Worm (Caenorhabditis elegans): ENCODE results near the gene ZK686.1.

The ZK686.1 gene

DNA sequence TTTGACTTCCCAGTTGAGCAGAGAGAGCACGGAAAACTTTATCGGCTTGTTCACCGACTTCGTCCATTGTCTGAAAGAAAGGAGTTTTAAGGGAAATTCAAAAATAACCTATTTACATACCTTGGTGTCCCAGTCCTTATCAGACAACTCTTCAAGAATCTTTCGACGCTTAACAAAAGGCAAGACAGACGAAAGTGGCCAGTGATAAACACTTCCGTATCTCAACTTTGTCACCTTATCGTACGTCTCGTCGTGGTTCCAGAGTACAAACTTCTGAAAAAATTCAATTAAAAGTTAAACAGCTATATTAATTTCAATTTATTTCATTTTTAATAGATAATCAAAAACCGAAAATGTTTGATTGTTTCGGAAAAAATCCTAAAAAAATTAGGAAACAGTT is 10.7 kb upstream of the ZK686.1 start:
- TF ChIP-seq zag-1 (tag; optimal IDR thresholded peaks at IDR 0.05) (no peak), pqm-1 (tag; optimal IDR thresholded peaks at IDR 0.05) (peak; percentile 56), nhr-77 (tag; optimal IDR thresholded peaks at IDR 0.05) (no peak), elt-2 (tag; optimal IDR thresholded peaks at IDR 0.05) (peak; percentile 89), mdl-1 (tag; optimal IDR thresholded peaks at IDR 0.05) (no peak), skn-1 (tag; optimal IDR thresholded peaks at IDR 0.05) (no peak), fos-1 (tag; optimal IDR thresholded peaks at IDR 0.05) (no peak), ztf-11 (tag; optimal IDR thresholded peaks at IDR 0.05) (no peak), lsy-12 (tag; optimal IDR thresholded peaks at IDR 0.05) (no peak), ceh-9 (tag; optimal IDR thresholded peaks at IDR 0.05) (no peak)

DNA sequence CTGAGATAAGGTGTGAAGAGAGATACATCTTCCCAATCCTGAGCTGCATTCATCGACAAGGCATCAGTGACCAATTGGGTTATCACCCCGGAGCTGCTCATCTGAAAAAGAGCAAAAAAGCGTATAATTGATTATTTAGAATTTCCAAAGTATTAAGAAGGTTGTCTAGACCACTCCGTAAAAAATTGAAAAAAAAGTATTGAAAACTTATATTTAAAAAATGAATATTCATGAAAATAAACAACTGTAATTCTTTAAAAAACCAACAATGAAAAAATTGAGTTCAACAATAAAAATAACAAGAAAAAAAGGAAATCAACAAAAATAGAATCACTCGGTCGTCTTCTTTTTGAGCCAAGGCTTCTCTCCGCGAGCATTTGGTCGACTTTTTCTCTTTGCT is 9.4 kb upstream of the ZK686.1 start, which contains the start of gene mtx-2:
Gene mtx-2, minus strand, starts transcription at position 101 of the 400 bp plus-strand sequence.
- TF ChIP-seq nhr-67 (tag; optimal IDR thresholded peaks at IDR 0.05) (no peak), lin-15B (tag; optimal IDR thresholded peaks at IDR 0.05) (no peak), ceh-9 (tag; optimal IDR thresholded peaks at IDR 0.05) (no peak), ztf-4 (tag; optimal IDR thresholded peaks at IDR 0.05) (no peak), elt-2 (tag; optimal IDR thresholded peaks at IDR 0.05) (no peak), hmg-11 (tag; optimal IDR thresholded peaks at IDR 0.05) (no peak), tbx-2 (tag; optimal IDR thresholded peaks at IDR 0.05) (no peak), nhr-23 (tag; optimal IDR thresholded peaks at IDR 0.05) (no peak), R02D3.7 (tag; optimal IDR thresholded peaks at IDR 0.05) (no peak), nhr-77 (tag; optimal IDR thresholded peaks at IDR 0.05) (no peak), elt-3 (tag; optimal IDR thresholded peaks at IDR 0.05) (no peak), eor-1 (tag; optimal IDR thresholded peaks at IDR 0.05) (no peak), ceh-28 (tag; optimal IDR thresholded peaks at IDR 0.05) (no peak), fkh-10 (GFP tag; optimal IDR thresholded peaks at IDR 0.05) (no peak), mdl-1 (tag; optimal IDR thresholded peaks at IDR 0.05) (no peak), pqm-1 (tag; optimal IDR thresholded peaks at IDR 0.05) (no peak), unc-39 (tag; optimal IDR thresholded peaks at IDR 0.05) (no peak), lin-39 (tag; optimal IDR thresholded peaks at IDR 0.05) (no peak), ztf-11 (tag; optimal IDR thresholded peaks at IDR 0.05) (no peak)

DNA sequence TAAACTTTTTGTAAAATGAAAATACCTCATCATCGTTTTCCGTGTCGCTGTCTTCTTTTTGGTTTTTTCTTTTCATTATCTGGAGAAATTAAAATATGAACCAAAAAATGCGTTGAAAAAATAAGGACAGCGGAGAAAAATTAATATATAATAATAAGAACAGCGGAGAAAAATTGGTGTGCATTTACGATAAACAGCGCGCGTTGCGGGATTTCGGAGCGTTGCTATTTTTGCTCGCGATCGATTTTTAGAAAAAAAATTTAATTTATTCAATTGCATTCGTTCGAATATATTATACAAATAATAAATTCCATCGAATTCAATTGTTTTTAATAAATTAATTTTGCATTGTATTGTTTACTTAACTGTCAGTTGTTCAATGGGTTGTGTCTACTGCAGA is 7.0 kb upstream of the ZK686.1 start, which contains the start of gene ZK686.2:
Gene ZK686.2, minus strand, starts transcription at position 79 of the 400 bp plus-strand sequence.
- TF ChIP-seq unc-62 (GFP tag; optimal IDR thresholded peaks at IDR 0.05) (no peak), R02D3.7 (tag; optimal IDR thresholded peaks at IDR 0.05) (peak; percentile 93), ztf-4 (tag; optimal IDR thresholded peaks at IDR 0.05) (no peak), snpc-4 (tag; optimal IDR thresholded peaks at IDR 0.05) (no peak), ceh-16 (tag; optimal IDR thresholded peaks at IDR 0.05) (no peak), fkh-10 (GFP tag; optimal IDR thresholded peaks at IDR 0.05) (no peak), elt-2 (tag; optimal IDR thresholded peaks at IDR 0.05) (no peak), pha-4 (tag; optimal IDR thresholded peaks at IDR 0.05) (peak; percentile 69), sea-2 (GFP tag; optimal IDR thresholded peaks at IDR 0.05) (no peak), pqm-1 (tag; optimal IDR thresholded peaks at IDR 0.05) (no peak), unc-39 (tag; optimal IDR thresholded peaks at IDR 0.05) (no peak), ceh-28 (tag; optimal IDR thresholded peaks at IDR 0.05) (peak; percentile 55), nhr-11 (tag; optimal IDR thresholded peaks at IDR 0.05) (no peak), daf-12 (tag; optimal IDR thresholded peaks at IDR 0.05) (no peak), fkh-2 (tag; optimal IDR thresholded peaks at IDR 0.05) (no peak), egl-5 (tag; optimal IDR thresholded peaks at IDR 0.05) (no peak), nhr-28 (tag; optimal IDR thresholded peaks at IDR 0.05) (no peak), nhr-23 (tag; optimal IDR thresholded peaks at IDR 0.05) (peak; percentile 44), nfya-1 (tag; optimal IDR thresholded peaks at IDR 0.05; ENCODE audit: insufficient read depth) (peak; percentile 58), fos-1 (tag; optimal IDR thresholded peaks at IDR 0.05) (no peak), nhr-67 (tag; optimal IDR thresholded peaks at IDR 0.05) (no peak), ZK546.5 (tag; optimal IDR thresholded peaks at IDR 0.05) (no peak), lin-15B (tag; optimal IDR thresholded peaks at IDR 0.05) (peak; percentile 35)

DNA sequence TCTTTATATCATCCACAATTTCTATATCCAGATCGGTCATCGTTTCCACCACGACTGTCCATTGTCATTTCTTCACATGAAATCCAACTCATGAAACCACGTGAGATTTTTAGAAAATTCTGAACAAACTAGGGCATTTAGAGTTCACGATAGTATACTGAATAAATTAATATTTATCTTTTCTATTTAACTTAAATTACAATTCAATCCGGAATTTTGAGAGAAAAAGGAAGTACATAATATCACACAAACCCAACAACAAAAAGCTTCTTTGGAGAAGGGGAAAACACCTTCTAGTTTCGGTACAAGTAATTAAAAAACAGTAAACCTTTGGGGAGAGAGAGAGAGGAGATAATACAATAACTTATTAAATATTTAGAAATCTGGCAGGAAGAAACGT is 5.5 kb upstream of the ZK686.1 start, which contains the start of gene ZK686.5:
Gene ZK686.5, minus strand, starts transcription at position 101 of the 400 bp plus-strand sequence.
- TF ChIP-seq R02D3.7 (tag; optimal IDR thresholded peaks at IDR 0.05) (no peak), aly-2 (tag; optimal IDR thresholded peaks at IDR 0.05) (no peak), ztf-11 (tag; optimal IDR thresholded peaks at IDR 0.05) (no peak), elt-1 (tag; optimal IDR thresholded peaks at IDR 0.05) (no peak), lin-15B (tag; optimal IDR thresholded peaks at IDR 0.05) (no peak), zag-1 (tag; optimal IDR thresholded peaks at IDR 0.05) (no peak)
